Worm (Caenorhabditis elegans) whole organism, late embryonic: ENCODE results near the gene lgc-49.

ENCODE experiments used
- F13H6.1 ChIP-seq: sonication (generic microtip); optimal IDR thresholded peaks from 2 replicates; lab custom pipeline; 2016; ENCODE audit warnings: missing genetic modification characterization, missing compliant biosample characterization
- Y22D7AL.16 ChIP-seq: sonication (generic microtip); optimal IDR thresholded peaks from 2 replicates; lab custom pipeline; 2016; ENCODE audit warnings: missing genetic modification characterization, missing compliant biosample characterization
- ama-1 ChIP-seq: fragments of 150-350 bp; optimal IDR thresholded peaks from 2 replicates; lab custom pipeline; 2014
- ceh-24 ChIP-seq: sonication (generic microtip); optimal IDR thresholded peaks from 2 replicates; lab custom pipeline; 2016; ENCODE audit warnings: mild to moderate bottlenecking, missing genetic modification characterization, missing compliant biosample characterization
- ceh-31 ChIP-seq: sonication (generic microtip); optimal IDR thresholded peaks from 2 replicates; lab custom pipeline; 2016; ENCODE audit warnings: missing genetic modification characterization, missing compliant biosample characterization
- ceh-48 ChIP-seq: sonication (generic microtip); optimal IDR thresholded peaks from 2 replicates; lab custom pipeline; 2016; ENCODE audit warnings: missing genetic modification characterization, inconsistent platforms, missing compliant biosample characterization
- fkh-10 ChIP-seq: fragments of 150-350 bp; optimal IDR thresholded peaks from 2 replicates; lab custom pipeline; 2014; ENCODE audit warnings: missing biosample characterization, missing genetic modification reagents, missing genetic modification characterization
- hlh-30 ChIP-seq: sonication (generic microtip); optimal IDR thresholded peaks from 2 replicates; lab custom pipeline; 2017; ENCODE audit warnings: antibody characterized with exemption, missing genetic modification characterization, missing compliant biosample characterization; ENCODE audit not compliant: insufficient read depth
- odd-2 ChIP-seq: sonication (generic microtip); optimal IDR thresholded peaks from 2 replicates; lab custom pipeline; 2017; ENCODE audit warnings: antibody characterized with exemption, mild to moderate bottlenecking, missing genetic modification characterization, missing compliant biosample characterization
- pax-1 ChIP-seq: fragments of 150-350 bp; optimal IDR thresholded peaks from 2 replicates; lab custom pipeline; 2014; ENCODE audit warnings: missing biosample characterization, missing genetic modification characterization
- pha-4 ChIP-seq: fragments of 150-350 bp; optimal IDR thresholded peaks from 2 replicates; lab custom pipeline; 2018; ENCODE audit warnings: missing biosample characterization, missing genetic modification reagents, missing genetic modification characterization
- pqm-1 ChIP-seq: sonication (generic microtip); optimal IDR thresholded peaks from 2 replicates; lab custom pipeline; 2016; ENCODE audit warnings: missing genetic modification characterization, missing compliant biosample characterization
- tbx-2 ChIP-seq: sonication (generic microtip); optimal IDR thresholded peaks from 2 replicates; lab custom pipeline; 2016; ENCODE audit warnings: missing genetic modification characterization, missing compliant biosample characterization

ce11 chrV:11199497-11199896, 8.4 kb downstream of the lgc-49 start:
- no peak for TF ChIP-seq Y22D7AL.16 (tag; lab: Kevin White, UChicago)
- no peak for TF ChIP-seq pha-4
- no peak for TF ChIP-seq F13H6.1 (tag; lab: Kevin White, UChicago)
- no peak for TF ChIP-seq hlh-30 (tag; lab: Kevin White, UChicago)
- no peak for TF ChIP-seq pqm-1 (tag; lab: Kevin White, UChicago)
- no peak for TF ChIP-seq pax-1
- TF ChIP-seq ceh-24 (tag; lab: Kevin White, UChicago): no peak
- TF ChIP-seq ceh-48 (tag; lab: Kevin White, UChicago): no peak
- TF ChIP-seq fkh-10 (GFP tag; lab: Kevin White, UChicago): no peak
- TF ChIP-seq odd-2 (tag; lab: Kevin White, UChicago): no peak
- no peak for TF ChIP-seq ama-1 (lab: Kevin White, UChicago)
- TF ChIP-seq tbx-2 (tag; lab: Kevin White, UChicago): no peak
- no peak for TF ChIP-seq ceh-31 (tag; lab: Kevin White, UChicago)
